Worm (Caenorhabditis elegans) whole organism, late embryonic: ENCODE data around the gene inft-2.
A peak's percentile ranks its signal among the peaks of the same experiment; 100 is the strongest.

Experiments
- C08G9.2 ChIP-seq: sonication (generic microtip); optimal IDR thresholded peaks from 2 replicates; lab custom pipeline; 2016; ENCODE audit warnings: mild to moderate bottlenecking, missing genetic modification characterization, moderate library complexity, missing compliant biosample characterization
- C38D4.7 ChIP-seq: fragments of 200-800 bp; sonication (Bioruptor generic); optimal IDR thresholded peaks from 2 replicates; lab custom pipeline; 2018; ENCODE audit warnings: mild to moderate bottlenecking, missing genetic modification characterization, moderate library complexity, missing compliant biosample characterization
- K02D7.2 ChIP-seq: sonication (generic microtip); optimal IDR thresholded peaks from 2 replicates; lab custom pipeline; 2017; ENCODE audit warnings: mild to moderate bottlenecking, missing genetic modification characterization, missing compliant biosample characterization
- K09A11.1 ChIP-seq: sonication (generic microtip); optimal IDR thresholded peaks from 2 replicates; lab custom pipeline; 2017; ENCODE audit warnings: antibody characterized with exemption, mild to moderate bottlenecking, missing genetic modification characterization, missing compliant biosample characterization; ENCODE audit not compliant: insufficient read depth
- T23F11.4 ChIP-seq: fragments of 200-800 bp; sonication (Bioruptor generic); optimal IDR thresholded peaks from 2 replicates; lab custom pipeline; 2018; ENCODE audit warnings: mild to moderate bottlenecking, missing genetic modification characterization, missing compliant biosample characterization
- Y22D7AL.16 ChIP-seq: sonication (generic microtip); optimal IDR thresholded peaks from 2 replicates; lab custom pipeline; 2016; ENCODE audit warnings: missing genetic modification characterization, missing compliant biosample characterization
- ahr-1 ChIP-seq: sonication (generic microtip); optimal IDR thresholded peaks from 2 replicates; lab custom pipeline; 2016; ENCODE audit warnings: missing genetic modification characterization, missing compliant biosample characterization
- ama-1 ChIP-seq: fragments of 150-350 bp; optimal IDR thresholded peaks from 2 replicates; lab custom pipeline; 2014
- ceh-14 ChIP-seq: sonication (generic microtip); optimal IDR thresholded peaks from 2 replicates; lab custom pipeline; 2016; ENCODE audit warnings: missing genotype, missing genetic modification characterization, missing compliant biosample characterization
- ceh-19 ChIP-seq: fragments of 200-800 bp; sonication (Bioruptor generic); optimal IDR thresholded peaks from 2 replicates; lab custom pipeline; 2018; ENCODE audit warnings: mild to moderate bottlenecking, missing genetic modification characterization, missing compliant biosample characterization
- ceh-24 ChIP-seq: sonication (generic microtip); optimal IDR thresholded peaks from 2 replicates; lab custom pipeline; 2016; ENCODE audit warnings: mild to moderate bottlenecking, missing genetic modification characterization, missing compliant biosample characterization
- ceh-30 ChIP-seq: fragments of 150-350 bp; optimal IDR thresholded peaks from 2 replicates; lab custom pipeline; 2014; ENCODE audit warnings: missing biosample characterization, missing genetic modification characterization
- ceh-31 ChIP-seq: sonication (generic microtip); optimal IDR thresholded peaks from 2 replicates; lab custom pipeline; 2016; ENCODE audit warnings: missing genetic modification characterization, missing compliant biosample characterization
- ceh-34 ChIP-seq: sonication (generic microtip); optimal IDR thresholded peaks from 2 replicates; lab custom pipeline; 2016; ENCODE audit warnings: mild to moderate bottlenecking, missing genetic modification characterization, missing compliant biosample characterization
- ceh-9 ChIP-seq: sonication (generic microtip); optimal IDR thresholded peaks from 2 replicates; lab custom pipeline; 2016; ENCODE audit warnings: mild to moderate bottlenecking, missing genetic modification characterization, inconsistent platforms, missing compliant biosample characterization
- che-1 ChIP-seq: sonication (generic microtip); optimal IDR thresholded peaks from 2 replicates; lab custom pipeline; 2016; ENCODE audit warnings: mild to moderate bottlenecking, missing genetic modification characterization, missing compliant biosample characterization
- dmd-4 ChIP-seq: sonication (generic microtip); optimal IDR thresholded peaks from 2 replicates; lab custom pipeline; 2016; ENCODE audit warnings: borderline replicate concordance, missing genetic modification characterization, missing compliant biosample characterization
- elt-2 ChIP-seq: sonication (generic microtip); optimal IDR thresholded peaks from 2 replicates; lab custom pipeline; 2016; ENCODE audit warnings: missing genetic modification reagents, missing genetic modification characterization, missing compliant biosample characterization
- eyg-1 ChIP-seq: sonication (generic microtip); optimal IDR thresholded peaks from 2 replicates; lab custom pipeline; 2016; ENCODE audit warnings: missing genotype, missing genetic modification characterization, missing compliant biosample characterization
- fax-1 ChIP-seq: sonication (generic microtip); optimal IDR thresholded peaks from 2 replicates; lab custom pipeline; 2016; ENCODE audit warnings: missing genotype, missing genetic modification characterization, missing compliant biosample characterization
- fkh-6 ChIP-seq: sonication (generic microtip); optimal IDR thresholded peaks from 2 replicates; lab custom pipeline; 2016; ENCODE audit warnings: missing genetic modification characterization, missing compliant biosample characterization
- gmeb-2 ChIP-seq: sonication (generic microtip); optimal IDR thresholded peaks from 2 replicates; lab custom pipeline; 2016; ENCODE audit warnings: missing genetic modification characterization, inconsistent platforms, missing compliant biosample characterization
- hlh-15 ChIP-seq: sonication (generic microtip); optimal IDR thresholded peaks from 2 replicates; lab custom pipeline; 2016; ENCODE audit warnings: missing genetic modification characterization, missing compliant biosample characterization
- hlh-30 ChIP-seq: sonication (generic microtip); optimal IDR thresholded peaks from 2 replicates; lab custom pipeline; 2017; ENCODE audit warnings: antibody characterized with exemption, missing genetic modification characterization, missing compliant biosample characterization; ENCODE audit not compliant: insufficient read depth
- lim-6 ChIP-seq: sonication (generic microtip); optimal IDR thresholded peaks from 2 replicates; lab custom pipeline; 2016; ENCODE audit warnings: missing genetic modification characterization, missing compliant biosample characterization
- madf-2 ChIP-seq: sonication (generic microtip); optimal IDR thresholded peaks from 2 replicates; lab custom pipeline; 2017; ENCODE audit warnings: missing genetic modification characterization, missing compliant biosample characterization
- mec-3 ChIP-seq: sonication (generic microtip); optimal IDR thresholded peaks from 2 replicates; lab custom pipeline; 2016; ENCODE audit warnings: borderline replicate concordance, missing genetic modification characterization, missing compliant biosample characterization
- nfya-1 ChIP-seq: sonication (generic microtip); optimal IDR thresholded peaks from 2 replicates; lab custom pipeline; 2017; ENCODE audit warnings: missing genetic modification characterization, mild to moderate bottlenecking, missing compliant biosample characterization, antibody characterized with exemption, moderate library complexity
- nhr-11 ChIP-seq: fragments of 150-350 bp; optimal IDR thresholded peaks from 2 replicates; lab custom pipeline; 2014; ENCODE audit warnings: missing biosample characterization, missing genetic modification characterization
- nhr-232 ChIP-seq: sonication (generic microtip); optimal IDR thresholded peaks from 2 replicates; lab custom pipeline; 2016; ENCODE audit warnings: missing genetic modification characterization, missing compliant biosample characterization
- odd-2 ChIP-seq: sonication (generic microtip); optimal IDR thresholded peaks from 2 replicates; lab custom pipeline; 2017; ENCODE audit warnings: antibody characterized with exemption, mild to moderate bottlenecking, missing genetic modification characterization, missing compliant biosample characterization
- pat-9 ChIP-seq: fragments of 200-800 bp; sonication (Bioruptor generic); optimal IDR thresholded peaks from 2 replicates; lab custom pipeline; 2018; ENCODE audit warnings: mild to moderate bottlenecking, missing genetic modification characterization, moderate library complexity, missing compliant biosample characterization
- pqm-1 ChIP-seq: sonication (generic microtip); optimal IDR thresholded peaks from 2 replicates; lab custom pipeline; 2016; ENCODE audit warnings: missing genetic modification characterization, missing compliant biosample characterization
- pros-1 ChIP-seq: fragments of 150-350 bp; optimal IDR thresholded peaks from 2 replicates; lab custom pipeline; 2014; ENCODE audit warnings: missing biosample characterization, missing genetic modification reagents, missing genetic modification characterization
- ref-2 ChIP-seq: sonication (generic microtip); optimal IDR thresholded peaks from 2 replicates; lab custom pipeline; 2016; ENCODE audit warnings: missing genetic modification characterization, missing compliant biosample characterization
- rnt-1 ChIP-seq: sonication (generic microtip); optimal IDR thresholded peaks from 2 replicates; lab custom pipeline; 2016; ENCODE audit warnings: missing genetic modification characterization, missing compliant biosample characterization
- sdc-2 ChIP-seq: sonication (generic microtip); optimal IDR thresholded peaks from 2 replicates; lab custom pipeline; 2016; ENCODE audit warnings: missing genotype, missing genetic modification characterization, missing compliant biosample characterization
- sox-2 ChIP-seq: fragments of 200-800 bp; sonication (Bioruptor generic); IDR thresholded peaks from 2 replicates; pipeline ENCODE4 v1.3.6; 2022; ENCODE audit warnings: missing genetic modification reagents, missing genetic modification characterization, missing compliant biosample characterization
- sox-4 ChIP-seq: sonication (generic microtip); optimal IDR thresholded peaks from 2 replicates; lab custom pipeline; 2017; ENCODE audit warnings: mild to moderate bottlenecking, missing genetic modification characterization, inconsistent platforms, missing compliant biosample characterization
- syd-9 ChIP-seq: sonication (generic microtip); optimal IDR thresholded peaks from 2 replicates; lab custom pipeline; 2016; ENCODE audit warnings: mild to moderate bottlenecking, missing genetic modification characterization, moderate library complexity, missing compliant biosample characterization
- tbx-2 ChIP-seq: sonication (generic microtip); optimal IDR thresholded peaks from 2 replicates; lab custom pipeline; 2016; ENCODE audit warnings: missing genetic modification characterization, missing compliant biosample characterization
- unc-3 ChIP-seq, 2 experiments: fragments of 200-800 bp in 1 of 2; sonication (Bioruptor generic) in 1 of 2; sonication (generic microtip) in 1 of 2; conservative IDR thresholded peaks in 1 of 2; optimal IDR thresholded peaks in 1 of 2; 2 replicates each; pipeline versions ENCODE4 v1.3.6 to Lab custom; 2016 to 2022; ENCODE audit warnings: missing compliant biosample characterization in 2 of 2, missing genetic modification characterization in 2 of 2, missing genetic modification reagents in 1 of 2
- unc-42 ChIP-seq: sonication (generic microtip); optimal IDR thresholded peaks from 2 replicates; lab custom pipeline; 2016; ENCODE audit warnings: missing genotype, missing genetic modification characterization, missing compliant biosample characterization
- unc-55 ChIP-seq: sonication (generic microtip); optimal IDR thresholded peaks from 2 replicates; lab custom pipeline; 2017; ENCODE audit warnings: missing biosample characterization, missing genetic modification reagents, missing genetic modification characterization
- unc-86 ChIP-seq: sonication (generic microtip); optimal IDR thresholded peaks from 2 replicates; lab custom pipeline; 2016; ENCODE audit warnings: missing genetic modification characterization, missing compliant biosample characterization
- zip-5 ChIP-seq: sonication (generic microtip); optimal IDR thresholded peaks from 2 replicates; lab custom pipeline; 2016; ENCODE audit warnings: missing genetic modification characterization, missing compliant biosample characterization

Gene inft-2

DNA sequence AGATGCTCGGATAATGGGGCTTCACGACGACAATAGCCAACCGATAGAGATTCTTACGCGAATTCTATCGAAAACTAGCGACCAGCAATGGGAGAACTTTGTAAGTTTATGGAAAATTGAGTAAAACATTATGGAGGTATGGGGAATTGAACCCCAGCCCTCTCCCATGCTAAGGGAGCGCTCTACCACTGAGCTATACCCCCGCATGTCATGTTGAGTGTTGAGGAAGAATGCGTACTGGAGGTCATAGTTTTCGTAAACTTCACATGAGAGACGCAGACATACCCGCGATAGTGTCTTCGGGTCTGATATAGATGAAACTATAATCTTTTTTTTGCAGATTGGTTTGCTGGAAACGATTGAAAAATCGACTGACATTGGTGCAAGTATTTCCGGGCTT is 1.3 kb downstream of the inft-2 start (continued):
- TF ChIP-seq unc-86 (peak; percentile 85), ceh-9 (tag; lab: Kevin White, UChicago) (peak; percentile 78), odd-2 (peak; percentile 11), sox-4 (tag; lab: Kevin White, UChicago) (peak; percentile 89), ref-2 (tag; lab: Kevin White, UChicago) (peak; percentile 65), rnt-1 (tag; lab: Kevin White, UChicago) (peak; percentile 76), K09A11.1 (peak; percentile 68), dmd-4 (tag; lab: Kevin White, UChicago) (peak; percentile 82), unc-3 (GFP tag; conservative IDR thresholded peaks at IDR 0.05; lab: Robert Waterston, UW) (peak; percentile 81), unc-3 (tag; optimal IDR thresholded peaks at IDR 0.05; lab: Kevin White, UChicago) (peak; percentile 69), unc-55 (GFP tag; lab: Kevin White, UChicago) (no peak), ceh-24 (tag; lab: Kevin White, UChicago) (peak; percentile 55), zip-5 (tag; lab: Kevin White, UChicago) (peak; percentile 45), pros-1 (peak; percentile 52), ceh-34 (tag; lab: Kevin White, UChicago) (peak; percentile 86), tbx-2 (tag; lab: Kevin White, UChicago) (peak; percentile 83), ceh-30 (no peak), Y22D7AL.16 (peak; percentile 91), nhr-11 (tag; lab: Kevin White, UChicago) (no peak), che-1 (tag; lab: Kevin White, UChicago) (peak; percentile 87), hlh-30 (tag; lab: Kevin White, UChicago) (peak; percentile 12), unc-42 (tag; lab: Kevin White, UChicago) (peak; percentile 57), syd-9 (tag; lab: Kevin White, UChicago) (peak; percentile 86), C08G9.2 (tag; lab: Kevin White, UChicago) (peak; percentile 83), nfya-1 (tag; lab: Kevin White, UChicago) (peak; percentile 47), madf-2 (peak; percentile 78), ahr-1 (tag; lab: Kevin White, UChicago) (peak; percentile 55), K02D7.2 (tag; lab: Kevin White, UChicago) (peak; percentile 86), sdc-2 (peak; percentile 76), pqm-1 (tag; lab: Kevin White, UChicago) (peak; percentile 62), elt-2 (tag; lab: Kevin White, UChicago) (peak; percentile 84), fkh-6 (tag; lab: Kevin White, UChicago) (peak; percentile 87)

DNA sequence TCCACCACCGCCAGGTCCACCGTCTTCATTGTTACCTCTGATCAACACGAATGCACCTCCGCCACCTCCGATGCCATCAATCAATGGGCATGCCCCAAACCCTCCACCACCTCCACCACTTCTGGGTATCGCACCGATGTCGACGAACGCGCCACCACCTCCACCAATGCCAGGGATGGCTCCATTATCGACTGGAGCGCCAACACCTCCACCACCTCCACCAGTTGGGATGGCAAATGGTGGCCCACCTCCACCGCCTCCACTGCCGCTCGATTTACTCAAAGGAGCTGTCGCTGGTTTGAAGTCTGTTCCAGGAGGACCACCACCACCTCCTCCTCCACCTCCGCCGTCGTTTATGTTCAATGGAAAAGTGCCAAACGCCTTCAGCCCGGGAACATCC is 2.3 kb downstream of the inft-2 start:
- TF ChIP-seq Y22D7AL.16 (no peak), hlh-15 (tag; lab: Kevin White, UChicago) (no peak), gmeb-2 (tag; lab: Kevin White, UChicago) (no peak), hlh-30 (tag; lab: Kevin White, UChicago) (no peak), fax-1 (tag; lab: Kevin White, UChicago) (no peak), elt-2 (tag; lab: Kevin White, UChicago) (no peak), ceh-30 (no peak), ceh-14 (tag; lab: Kevin White, UChicago) (no peak), sox-2 (GFP tag; lab: Robert Waterston, UW) (no peak), ceh-19 (no peak), ama-1 (no peak), syd-9 (tag; lab: Kevin White, UChicago) (no peak)

DNA sequence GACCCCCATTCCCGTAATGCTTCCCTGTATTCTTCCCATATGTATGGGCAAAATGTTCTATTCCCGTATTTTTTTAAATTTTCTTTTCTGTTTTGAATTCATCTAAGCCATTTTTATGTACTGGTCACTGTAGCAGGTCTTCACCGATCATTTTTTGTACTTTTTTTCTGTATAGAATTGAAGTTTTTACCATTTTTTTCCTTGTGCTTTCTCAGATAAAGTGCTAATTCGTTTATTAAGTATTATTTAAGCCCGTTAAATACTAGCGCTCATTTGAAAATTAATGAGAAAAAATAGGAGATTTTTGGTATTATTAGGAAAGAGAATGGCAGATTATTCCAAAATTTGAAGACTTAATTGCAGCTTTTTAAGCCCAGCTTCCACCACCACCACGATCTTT is 4.6 kb downstream of the inft-2 start:
- TF ChIP-seq pat-9 (tag; lab: Kevin White, UChicago), result no peak
- no peak for TF ChIP-seq lim-6 (tag; lab: Kevin White, UChicago)
- TF ChIP-seq syd-9 (tag; lab: Kevin White, UChicago), result no peak
- no peak for TF ChIP-seq nhr-232 (tag; lab: Kevin White, UChicago)
- no peak for TF ChIP-seq C08G9.2 (tag; lab: Kevin White, UChicago)
- TF ChIP-seq mec-3 (tag; lab: Kevin White, UChicago), result no peak
- no peak for TF ChIP-seq che-1 (tag; lab: Kevin White, UChicago)
- TF ChIP-seq hlh-30 (tag; lab: Kevin White, UChicago), result no peak
- TF ChIP-seq ceh-31 (tag; lab: Kevin White, UChicago), result no peak
- no peak for TF ChIP-seq C38D4.7 (GFP tag; lab: Kevin White, UChicago)
- TF ChIP-seq eyg-1 (tag; lab: Kevin White, UChicago), result no peak
- no peak for TF ChIP-seq pros-1
- TF ChIP-seq T23F11.4, result no peak
